Fruit fly (Drosophila melanogaster) whole organism, embryonic: ENCODE measurements around the gene CG14984.

Experiments
- C15 ChIP-seq: fragments of 200-800 bp; sonication (Bioruptor generic); IDR thresholded peaks from 3 replicates; pipeline ENCODE4 v1.3.6; 2022; ENCODE audit warnings: missing biosample characterization, missing genetic modification characterization
- CG10543 ChIP-seq: fragments of 200-800 bp; sonication (Bioruptor generic); optimal IDR thresholded peaks from 3 replicates; lab custom pipeline; 2017; ENCODE audit warnings: missing biosample characterization, mild to moderate bottlenecking, missing genetic modification characterization, moderate library complexity
- CG12104 ChIP-seq: fragments of 200-800 bp; sonication (Bioruptor generic); optimal IDR thresholded peaks from 3 replicates; lab custom pipeline; 2016; ENCODE audit warnings: missing biosample characterization, missing genetic modification characterization
- CG13296 ChIP-seq: fragments of 200-800 bp; sonication (Bioruptor generic); optimal IDR thresholded peaks from 3 replicates; lab custom pipeline; 2018; ENCODE audit warnings: missing biosample characterization, mild to moderate bottlenecking, missing genetic modification characterization
- CG13424 ChIP-seq: fragments of 200-800 bp; sonication (Bioruptor generic); optimal IDR thresholded peaks from 2 replicates; lab custom pipeline; 2019; ENCODE audit warnings: missing biosample characterization, mild to moderate bottlenecking, missing genetic modification characterization, moderate library complexity
- CG14667 ChIP-seq: fragments of 200-800 bp; sonication (Bioruptor generic); IDR thresholded peaks from 2 replicates; pipeline ENCODE4 v1.3.6; 2022; ENCODE audit warnings: missing biosample characterization, missing genetic modification characterization
- CG14965 ChIP-seq: fragments of 200-800 bp; sonication (Bioruptor generic); optimal IDR thresholded peaks from 2 replicates; lab custom pipeline; 2016; ENCODE audit warnings: missing biosample characterization, missing genetic modification characterization, borderline replicate concordance
- CG15073 ChIP-seq: fragments of 200-800 bp; sonication (Bioruptor generic); optimal IDR thresholded peaks from 2 replicates; lab custom pipeline; 2016; ENCODE audit warnings: missing biosample characterization, missing genetic modification characterization
- CG17802 ChIP-seq: fragments of 200-800 bp; sonication (Bioruptor generic); optimal IDR thresholded peaks from 2 replicates; lab custom pipeline; 2018; ENCODE audit warnings: missing biosample characterization, mild to moderate bottlenecking, missing genetic modification characterization, moderate library complexity
- CG1832 ChIP-seq: fragments of 200-800 bp; sonication (Bioruptor generic); optimal IDR thresholded peaks from 2 replicates; lab custom pipeline; 2017; ENCODE audit warnings: missing biosample characterization, mild to moderate bottlenecking, missing genetic modification characterization, inconsistent platforms
- CG18619 ChIP-seq: fragments of 200-800 bp; sonication (Bioruptor generic); optimal IDR thresholded peaks from 3 replicates; lab custom pipeline; 2017; ENCODE audit warnings: missing biosample characterization, mild to moderate bottlenecking, missing genetic modification characterization
- CG2116 ChIP-seq: fragments of 200-800 bp; sonication (Bioruptor generic); optimal IDR thresholded peaks from 3 replicates; lab custom pipeline; 2018; ENCODE audit warnings: missing biosample characterization, mild to moderate bottlenecking, missing genetic modification characterization
- CG43689 ChIP-seq: fragments of 200-800 bp; sonication (Bioruptor generic); IDR thresholded peaks from 2 replicates; pipeline ENCODE4 v1.3.6; 2022; ENCODE audit warnings: missing biosample characterization, missing genetic modification characterization
- CG6689 ChIP-seq: fragments of 200-800 bp; sonication (Bioruptor generic); IDR thresholded peaks from 2 replicates; pipeline ENCODE4 v1.3.6; 2022; ENCODE audit warnings: missing biosample characterization, missing genetic modification characterization
- CG7928 ChIP-seq: fragments of 200-800 bp; sonication (Bioruptor generic); optimal IDR thresholded peaks from 2 replicates; lab custom pipeline; 2017; ENCODE audit warnings: missing biosample characterization, mild to moderate bottlenecking, missing genetic modification characterization
- Camta ChIP-seq: fragments of 200-800 bp; sonication (Bioruptor generic); optimal IDR thresholded peaks from 2 replicates; lab custom pipeline; 2016; ENCODE audit warnings: missing biosample characterization, missing genetic modification characterization
- D19B ChIP-seq: fragments of 200-800 bp; sonication (Bioruptor generic); optimal IDR thresholded peaks from 2 replicates; lab custom pipeline; 2017; ENCODE audit warnings: missing biosample characterization, mild to moderate bottlenecking, missing genetic modification characterization
- Dfd ChIP-seq, 2 experiments: fragments of >200 bp; optimal IDR thresholded peaks; 2 replicates each; lab custom pipeline; 2017; ENCODE audit warnings: missing biosample characterization in 2 of 2, missing genetic modification characterization in 2 of 2
- Doc2 ChIP-seq: fragments of 200-800 bp; sonication (Bioruptor generic); IDR thresholded peaks from 2 replicates; pipeline ENCODE4 v1.3.6; 2022; ENCODE audit warnings: missing biosample characterization, missing genetic modification characterization
- E2f1 ChIP-seq: fragments of 200-800 bp; sonication (Bioruptor generic); IDR thresholded peaks from 2 replicates; pipeline ENCODE4 v1.3.6; 2022; ENCODE audit warnings: missing biosample characterization, missing genetic modification characterization
- Eip74EF ChIP-seq, 2 experiments: fragments of 200-800 bp in 1 of 2; fragments of >200 bp in 1 of 2; sonication (Bioruptor generic) in 1 of 2; optimal IDR thresholded peaks; 2 replicates each; lab custom pipeline; 2017 to 2019; ENCODE audit warnings: missing biosample characterization in 2 of 2, missing genetic modification characterization in 2 of 2, mild to moderate bottlenecking in 1 of 2, moderate library complexity in 1 of 2
- Ets65A ChIP-seq: fragments of 200-800 bp; sonication (Bioruptor generic); peaks from one replicate; lab custom pipeline; 2016; ENCODE audit warnings: missing biosample characterization, missing genetic modification characterization
- Ets97D ChIP-seq: fragments of 200-800 bp; sonication (Bioruptor generic); optimal IDR thresholded peaks from 3 replicates; lab custom pipeline; 2016; ENCODE audit warnings: missing biosample characterization, missing genetic modification characterization
- HLH4C ChIP-seq: fragments of 200-800 bp; sonication (Bioruptor generic); IDR thresholded peaks from 3 replicates; pipeline ENCODE4 v1.3.6; 2022; ENCODE audit warnings: missing biosample characterization, missing genetic modification characterization; ENCODE audit not compliant: partially characterized antibody
- HLHmδ ChIP-seq: fragments of 200-800 bp; sonication (Bioruptor generic); optimal IDR thresholded peaks from 2 replicates; lab custom pipeline; 2018; ENCODE audit warnings: missing biosample characterization, mild to moderate bottlenecking, missing genetic modification characterization, moderate library complexity
- Hr39 ChIP-seq: fragments of >200 bp; optimal IDR thresholded peaks from 2 replicates; lab custom pipeline; 2017
- NC2α ChIP-seq: fragments of 200-800 bp; sonication (Bioruptor generic); optimal IDR thresholded peaks from 2 replicates; lab custom pipeline; 2016; ENCODE audit warnings: missing biosample characterization, missing genetic modification characterization
- Scr ChIP-seq: fragments of 200-800 bp; sonication (Bioruptor generic); IDR thresholded peaks from 2 replicates; pipeline ENCODE4 v1.3.6; 2022; ENCODE audit warnings: missing biosample characterization, missing genetic modification characterization; ENCODE audit not compliant: partially characterized antibody
- Spps ChIP-seq: fragments of 200-800 bp; sonication (Bioruptor generic); optimal IDR thresholded peaks from 2 replicates; lab custom pipeline; 2018; ENCODE audit warnings: missing biosample characterization, mild to moderate bottlenecking, missing genetic modification characterization
- YL-1 ChIP-seq: fragments of 200-800 bp; sonication (Bioruptor generic); optimal IDR thresholded peaks from 3 replicates; lab custom pipeline; 2017; ENCODE audit warnings: missing biosample characterization, mild to moderate bottlenecking, missing genetic modification characterization
- ab ChIP-seq: fragments of 200-800 bp; sonication (Bioruptor generic); optimal IDR thresholded peaks from 2 replicates; lab custom pipeline; 2016; ENCODE audit warnings: missing biosample characterization, missing genetic modification characterization
- aop ChIP-seq: fragments of 200-800 bp; sonication (Bioruptor generic); IDR thresholded peaks from 2 replicates; pipeline ENCODE4 v1.3.6; 2022; ENCODE audit warnings: missing biosample characterization, missing genetic modification characterization
- bigmax ChIP-seq: fragments of 200-800 bp; sonication (Bioruptor generic); optimal IDR thresholded peaks from 2 replicates; lab custom pipeline; 2018; ENCODE audit warnings: missing biosample characterization, mild to moderate bottlenecking, missing genetic modification characterization
- caup ChIP-seq: fragments of 200-800 bp; sonication (Bioruptor generic); optimal IDR thresholded peaks from 3 replicates; lab custom pipeline; 2017; ENCODE audit warnings: missing biosample characterization, mild to moderate bottlenecking, missing genetic modification characterization, moderate library complexity; ENCODE audit not compliant: severe bottlenecking
- fd102C ChIP-seq: fragments of 200-800 bp; sonication (Bioruptor generic); optimal IDR thresholded peaks from 2 replicates; lab custom pipeline; 2018; ENCODE audit warnings: missing biosample characterization, mild to moderate bottlenecking, missing genetic modification characterization, moderate library complexity
- fd3F ChIP-seq: fragments of 200-800 bp; sonication (Bioruptor generic); optimal IDR thresholded peaks from 2 replicates; lab custom pipeline; 2018; ENCODE audit warnings: missing biosample characterization, mild to moderate bottlenecking, missing genetic modification characterization, moderate library complexity
- ftz-f1 ChIP-seq: fragments of 200-800 bp; sonication (Bioruptor generic); optimal IDR thresholded peaks from 2 replicates; lab custom pipeline; 2016; ENCODE audit warnings: missing biosample characterization, missing genetic modification characterization
- hb ChIP-seq: fragments of 200-800 bp; sonication (Bioruptor generic); IDR thresholded peaks from 3 replicates; pipeline ENCODE4 v1.3.6; 2022; ENCODE audit warnings: missing biosample characterization, missing genetic modification characterization; ENCODE audit not compliant: partially characterized antibody
- hth ChIP-seq: fragments of >200 bp; optimal IDR thresholded peaks from 2 replicates; lab custom pipeline; 2017; ENCODE audit warnings: inconsistent platforms
- lmd ChIP-seq: fragments of 200-800 bp; sonication (Bioruptor generic); IDR thresholded peaks from 2 replicates; pipeline ENCODE4 v1.3.6; 2022; ENCODE audit warnings: missing biosample characterization, missing genetic modification characterization
- lola ChIP-seq, 3 experiments: fragments of >200 bp in 2 of 3; fragments of 200-800 bp in 1 of 3; sonication (Bioruptor generic) in 1 of 3; optimal IDR thresholded peaks; 2 replicates each; lab custom pipeline; 2017 to 2019; ENCODE audit warnings: missing biosample characterization in 3 of 3, missing genetic modification characterization in 3 of 3, mild to moderate bottlenecking in 1 of 3, moderate library complexity in 1 of 3
- mam ChIP-seq: fragments of 200-800 bp; sonication (Bioruptor generic); optimal IDR thresholded peaks from 3 replicates; lab custom pipeline; 2016; ENCODE audit warnings: missing biosample characterization, missing genetic modification characterization
- nerfin-1 ChIP-seq: fragments of 200-800 bp; sonication (Bioruptor generic); optimal IDR thresholded peaks from 3 replicates; lab custom pipeline; 2019; ENCODE audit warnings: missing biosample characterization, mild to moderate bottlenecking, missing genetic modification characterization, moderate library complexity
- phol ChIP-seq: fragments of 200-800 bp; sonication (Bioruptor generic); optimal IDR thresholded peaks from 3 replicates; lab custom pipeline; 2018; ENCODE audit warnings: missing biosample characterization, mild to moderate bottlenecking, missing genetic modification characterization, moderate library complexity
- pros ChIP-seq: fragments of 200-800 bp; sonication (Bioruptor generic); optimal IDR thresholded peaks from 3 replicates; lab custom pipeline; 2019; ENCODE audit warnings: missing biosample characterization, mild to moderate bottlenecking, missing genetic modification characterization, moderate library complexity
- ro ChIP-seq: fragments of 200-800 bp; sonication (Bioruptor generic); IDR thresholded peaks from 2 replicates; pipeline ENCODE4 v1.3.6; 2022; ENCODE audit warnings: missing biosample characterization, missing genetic modification characterization
- sim ChIP-seq: fragments of 200-800 bp; sonication (Bioruptor generic); IDR thresholded peaks from 2 replicates; pipeline ENCODE4 v1.3.6; 2022; ENCODE audit warnings: missing biosample characterization, missing genetic modification characterization
- sob ChIP-seq: fragments of 200-800 bp; sonication (Bioruptor generic); IDR thresholded peaks from 2 replicates; pipeline ENCODE4 v1.3.6; 2022; ENCODE audit warnings: missing biosample characterization, missing genetic modification characterization
- sqz ChIP-seq: fragments of 200-800 bp; sonication (Bioruptor generic); optimal IDR thresholded peaks from 3 replicates; lab custom pipeline; 2018; ENCODE audit warnings: missing biosample characterization, mild to moderate bottlenecking, missing genetic modification characterization
- wor ChIP-seq: fragments of 200-800 bp; sonication (Bioruptor generic); IDR thresholded peaks from 2 replicates; pipeline ENCODE4 v1.3.6; 2022; ENCODE audit warnings: missing biosample characterization, missing genetic modification characterization

CG14984 gene

DNA sequence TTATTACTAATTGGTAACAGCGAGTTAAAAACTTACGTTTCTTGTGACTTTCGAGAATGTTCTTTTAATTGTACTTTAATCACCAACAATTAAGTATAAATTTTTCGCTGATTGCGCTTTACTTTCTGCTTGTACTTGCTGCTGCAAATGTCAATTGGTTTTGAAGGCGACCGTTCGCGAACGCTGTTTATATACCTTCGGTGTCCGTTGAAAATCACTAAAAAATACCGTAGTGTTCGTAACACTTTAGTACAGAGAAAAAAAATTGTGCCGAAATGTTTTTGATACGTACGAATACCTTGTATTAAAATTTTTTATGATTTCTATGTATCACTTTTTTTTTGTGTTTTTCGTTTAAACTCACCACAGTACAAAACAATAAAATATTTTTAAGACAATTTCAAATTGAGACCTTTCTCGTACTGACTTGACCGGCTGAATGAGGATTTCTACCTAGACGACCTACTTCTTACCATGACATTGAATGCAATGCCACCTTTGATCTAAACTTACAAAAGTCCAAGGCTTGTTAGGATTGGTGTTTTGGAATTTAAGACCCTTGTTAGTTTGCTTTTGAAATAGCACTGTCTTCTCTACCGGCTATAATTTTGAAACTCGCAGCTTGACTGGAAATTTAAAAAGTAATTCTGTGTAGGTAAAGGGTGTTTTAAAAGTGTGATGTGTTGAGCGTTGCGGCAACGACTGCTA is 49.7 kb downstream of the CG14984 start, which contains the start of gene Ubi-p63E (continued):
- TF ChIP-seq CG13424 (tag; lab: Kevin White, UChicago) (peak; percentile 70), ftz-f1 (GFP tag; lab: Kevin White, UChicago) (peak; percentile 82), CG14667 (GFP tag; lab: Robert Waterston, UW) (no peak), Scr (GFP tag; lab: Robert Waterston, UW) (no peak), fd102C (GFP tag; lab: Kevin White, UChicago) (no peak), caup (GFP tag; lab: Kevin White, UChicago) (peak; percentile 62), Ets65A (GFP tag; lab: Kevin White, UChicago) (peak; percentile 96), aop (GFP tag; lab: Robert Waterston, UW) (no peak), hb (GFP tag; lab: Robert Waterston, UW) (no peak), CG6689 (GFP tag; lab: Robert Waterston, UW) (no peak), CG14965 (GFP tag; lab: Kevin White, UChicago) (no peak), sim (GFP tag; lab: Robert Waterston, UW) (no peak), sqz (GFP tag; lab: Kevin White, UChicago) (peak; percentile 74), Hr39 (lab: Kevin White, UChicago) (no peak), C15 (no peak), HLHmδ (GFP tag; lab: Kevin White, UChicago) (peak; percentile 54), Doc2 (no peak), lola (GFP tag; optimal IDR thresholded peaks at IDR 0.05; lab: Kevin White, UChicago) (peak in 1 of 3 experiments; percentile 55), ro (GFP tag; lab: Robert Waterston, UW) (no peak), wor (GFP tag; lab: Robert Waterston, UW) (no peak), NC2α (peak; percentile 24), sob (GFP tag; lab: Robert Waterston, UW) (no peak), bigmax (GFP tag; lab: Kevin White, UChicago) (peak; percentile 21), fd3F (GFP tag; lab: Kevin White, UChicago) (peak; percentile 24), HLH4C (GFP tag; lab: Robert Waterston, UW) (no peak), phol (tag; lab: Kevin White, UChicago) (peak; percentile 47), lmd (GFP tag; lab: Robert Waterston, UW) (no peak), CG43689 (no peak), Dfd (GFP tag; optimal IDR thresholded peaks at IDR 0.05; lab: Kevin White, UChicago) (no peak), Eip74EF (GFP tag; optimal IDR thresholded peaks at IDR 0.05; lab: Kevin White, UChicago) (no peak), CG7928 (GFP tag; lab: Kevin White, UChicago) (no peak), CG12104 (GFP tag; lab: Kevin White, UChicago) (peak; percentile 70), Camta (GFP tag; lab: Kevin White, UChicago) (peak; percentile 61), mam (GFP tag; lab: Kevin White, UChicago) (peak; percentile 81), D19B (no peak), CG13296 (GFP tag; lab: Kevin White, UChicago) (peak; percentile 43), CG18619 (peak; percentile 50), CG17802 (no peak), CG15073 (GFP tag; lab: Kevin White, UChicago) (no peak), hth (lab: Kevin White, UChicago) (no peak), CG2116 (peak; percentile 33), CG1832 (no peak), pros (no peak), Ets97D (GFP tag; lab: Kevin White, UChicago) (peak; percentile 53), ab (GFP tag; lab: Kevin White, UChicago) (peak; percentile 13), Spps (tag; lab: Kevin White, UChicago) (no peak), YL-1 (peak; percentile 86), E2f1 (GFP tag; lab: Robert Waterston, UW) (no peak), CG10543 (GFP tag; lab: Kevin White, UChicago) (peak; percentile 80), nerfin-1 (tag; lab: Kevin White, UChicago) (peak; percentile 39)
